Worm (Caenorhabditis elegans): ENCODE data around the gene bath-45.

Gene bath-45

DNA sequence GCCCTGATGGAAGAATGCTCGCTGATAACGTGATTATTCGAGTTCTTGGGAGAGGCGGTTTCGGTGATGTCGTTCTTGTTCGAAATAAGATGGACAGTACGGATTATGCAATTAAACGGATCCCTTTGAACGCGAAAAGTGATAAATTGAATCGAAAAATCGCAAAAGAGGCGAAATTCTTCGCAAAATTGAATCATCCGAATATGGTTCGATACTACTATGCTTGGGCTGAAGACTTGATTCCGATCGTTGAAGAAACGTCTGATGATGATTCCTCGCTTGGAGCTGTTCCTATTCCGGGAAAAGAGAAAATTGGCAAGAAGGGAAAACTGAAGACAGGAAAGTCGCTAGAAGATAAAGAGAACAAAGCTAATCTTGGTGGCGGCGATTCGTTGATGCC, 36.9 kb upstream of the bath-45 start:
- TF ChIP-seq hnd-1 (tag; optimal IDR thresholded peaks at IDR 0.05), result no peak
- no peak for TF ChIP-seq tbx-37 (GFP tag; conservative IDR thresholded peaks at IDR 0.05)
- no peak for TF ChIP-seq scrt-1 (GFP tag; IDR thresholded peaks at IDR 0.05)
- no peak for TF ChIP-seq pes-1 (GFP tag; IDR thresholded peaks at IDR 0.05)
- TF ChIP-seq hmg-4 (GFP tag; optimal IDR thresholded peaks at IDR 0.05), result no peak
- no peak for TF ChIP-seq sea-1 (GFP tag; conservative IDR thresholded peaks at IDR 0.05)
- TF ChIP-seq B0310.2 (tag; optimal IDR thresholded peaks at IDR 0.05), result no peak
- no peak for TF ChIP-seq hmbx-1 (tag; optimal IDR thresholded peaks at IDR 0.05)
- TF ChIP-seq ama-1 (optimal IDR thresholded peaks at IDR 0.05), result no peak
- TF ChIP-seq tra-4 (tag; optimal IDR thresholded peaks at IDR 0.05), result no peak
- TF ChIP-seq F13C5.2 (tag; optimal IDR thresholded peaks at IDR 0.05), result no peak
- TF ChIP-seq flt-1 (GFP tag; IDR thresholded peaks at IDR 0.05), result no peak
- TF ChIP-seq ceh-13 (GFP tag; optimal IDR thresholded peaks at IDR 0.05), result no peak
- no peak for TF ChIP-seq ceh-36 (tag; optimal IDR thresholded peaks at IDR 0.05)
- TF ChIP-seq ets-7 (tag; optimal IDR thresholded peaks at IDR 0.05), result no peak
- no peak for TF ChIP-seq aly-1 (tag; optimal IDR thresholded peaks at IDR 0.05)
- no peak for TF ChIP-seq tbx-11 (GFP tag; IDR thresholded peaks at IDR 0.05)

DNA sequence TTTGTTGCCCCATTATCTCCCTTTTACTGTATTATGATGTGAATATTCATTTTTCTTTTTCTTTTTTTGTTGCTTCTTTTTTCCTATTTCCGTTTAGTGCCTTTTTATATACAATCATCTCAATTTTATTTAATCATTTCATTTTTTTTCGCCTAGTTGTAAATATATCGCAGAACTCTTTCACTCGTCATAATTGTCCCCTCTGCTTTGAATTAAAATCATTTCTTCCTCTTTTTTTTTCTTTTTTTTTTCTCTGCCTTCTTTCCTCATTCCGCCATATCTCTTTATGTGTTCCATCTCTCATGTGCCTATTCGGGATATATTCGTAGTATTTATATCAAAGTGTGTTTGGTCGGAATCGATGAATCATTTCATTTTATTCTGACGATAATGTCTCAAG, 31.7 kb upstream of the bath-45 start, which contains the start of gene Y81G3A.4:
Gene Y81G3A.4 (plus strand): TSS at position 301 of the 400 bp plus-strand sequence.
- TF ChIP-seq tra-4 (tag; optimal IDR thresholded peaks at IDR 0.05) (no peak), tbx-11 (GFP tag; IDR thresholded peaks at IDR 0.05) (no peak), aly-1 (tag; optimal IDR thresholded peaks at IDR 0.05) (no peak), sea-1 (GFP tag; conservative IDR thresholded peaks at IDR 0.05) (no peak), hmbx-1 (tag; optimal IDR thresholded peaks at IDR 0.05) (no peak), F13C5.2 (tag; optimal IDR thresholded peaks at IDR 0.05) (no peak)

DNA sequence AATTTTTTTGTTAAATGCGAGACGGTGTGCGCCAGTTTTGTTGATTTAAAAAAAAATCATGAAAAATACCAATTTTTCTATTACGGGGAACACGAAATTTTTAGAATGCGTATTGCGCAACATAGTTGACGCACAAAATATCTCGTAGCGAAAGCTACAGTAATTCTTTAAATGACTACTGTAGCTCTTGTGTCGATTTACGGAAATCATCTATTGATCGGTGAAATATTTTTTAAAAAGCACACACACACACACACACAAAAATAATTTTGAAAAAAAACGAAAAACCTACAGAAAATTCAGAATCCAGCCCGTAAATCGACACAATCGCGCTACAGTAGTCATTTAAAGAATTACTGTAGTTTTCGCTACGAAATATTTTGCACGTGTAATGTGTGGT, 31.0 kb upstream of the bath-45 start:
- no peak for TF ChIP-seq ama-1 (optimal IDR thresholded peaks at IDR 0.05)
- TF ChIP-seq hmbx-1 (tag; optimal IDR thresholded peaks at IDR 0.05), result no peak
- TF ChIP-seq hmg-4 (GFP tag; optimal IDR thresholded peaks at IDR 0.05), result no peak
- no peak for TF ChIP-seq aly-1 (tag; optimal IDR thresholded peaks at IDR 0.05)
- TF ChIP-seq tbx-37 (GFP tag; conservative IDR thresholded peaks at IDR 0.05), result no peak
- TF ChIP-seq sea-1 (GFP tag; conservative IDR thresholded peaks at IDR 0.05), result no peak
- no peak for TF ChIP-seq F13C5.2 (tag; optimal IDR thresholded peaks at IDR 0.05)
- no peak for TF ChIP-seq pes-1 (GFP tag; IDR thresholded peaks at IDR 0.05)
- no peak for TF ChIP-seq tbx-11 (GFP tag; IDR thresholded peaks at IDR 0.05)
- no peak for TF ChIP-seq scrt-1 (GFP tag; IDR thresholded peaks at IDR 0.05)
- TF ChIP-seq flt-1 (GFP tag; IDR thresholded peaks at IDR 0.05), result no peak

DNA sequence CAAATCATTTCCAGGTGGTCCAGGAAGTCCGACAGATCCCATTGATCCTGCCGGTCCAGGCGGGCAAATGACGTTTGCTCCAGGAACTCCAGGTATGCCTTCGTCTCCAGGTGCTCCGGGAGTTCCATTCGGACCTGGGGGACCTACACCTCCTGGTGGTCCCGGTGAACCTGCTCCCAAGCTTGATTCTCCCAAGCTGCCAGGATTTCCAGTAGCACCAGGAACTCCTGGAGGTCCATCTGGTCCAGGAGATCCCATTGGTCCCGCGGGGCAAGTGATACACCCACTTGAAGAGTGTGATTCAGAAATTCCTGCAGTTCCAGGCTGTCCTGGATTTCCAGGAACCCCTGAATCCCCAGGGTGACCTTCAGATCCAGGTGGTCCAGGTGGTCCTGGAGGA, 26.5 kb upstream of the bath-45 start:
- TF ChIP-seq ama-1 (optimal IDR thresholded peaks at IDR 0.05), result no peak
- no peak for TF ChIP-seq aly-1 (tag; optimal IDR thresholded peaks at IDR 0.05)
- TF ChIP-seq hmbx-1 (tag; optimal IDR thresholded peaks at IDR 0.05), result no peak
- TF ChIP-seq hnd-1 (tag; optimal IDR thresholded peaks at IDR 0.05), result no peak
- TF ChIP-seq ets-7 (tag; optimal IDR thresholded peaks at IDR 0.05), result no peak
- no peak for TF ChIP-seq F13C5.2 (tag; optimal IDR thresholded peaks at IDR 0.05)
- TF ChIP-seq ceh-36 (tag; optimal IDR thresholded peaks at IDR 0.05), result no peak

DNA sequence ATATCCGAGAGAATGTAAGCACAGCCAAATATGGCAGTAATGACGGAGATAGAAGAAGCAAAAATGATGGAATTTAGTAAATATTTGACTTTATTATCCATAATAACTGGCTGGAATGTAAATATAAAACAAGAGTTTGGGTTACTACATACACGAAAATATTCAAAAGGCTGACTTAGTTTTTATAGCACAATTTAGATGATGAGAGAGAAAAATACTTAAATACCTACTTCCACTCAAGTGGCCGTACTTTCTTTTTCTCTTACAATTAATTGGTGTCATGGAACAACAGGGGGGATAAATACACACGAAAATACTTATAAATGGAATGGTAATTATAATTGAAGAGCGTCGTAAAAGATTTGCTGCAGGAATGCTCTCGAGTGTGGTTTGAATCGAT, 24.6 kb upstream of the bath-45 start, which contains the start of gene col-86:
Gene col-86 (minus strand): TSS at position 101 of the 400 bp plus-strand sequence.
- TF ChIP-seq hmbx-1 (tag; optimal IDR thresholded peaks at IDR 0.05) (no peak), hnd-1 (tag; optimal IDR thresholded peaks at IDR 0.05) (no peak), F13C5.2 (tag; optimal IDR thresholded peaks at IDR 0.05) (no peak), aly-1 (tag; optimal IDR thresholded peaks at IDR 0.05) (no peak), hmg-4 (GFP tag; optimal IDR thresholded peaks at IDR 0.05) (no peak), tbx-11 (GFP tag; IDR thresholded peaks at IDR 0.05) (no peak), sea-1 (GFP tag; conservative IDR thresholded peaks at IDR 0.05) (no peak), tra-4 (tag; optimal IDR thresholded peaks at IDR 0.05) (no peak)

DNA sequence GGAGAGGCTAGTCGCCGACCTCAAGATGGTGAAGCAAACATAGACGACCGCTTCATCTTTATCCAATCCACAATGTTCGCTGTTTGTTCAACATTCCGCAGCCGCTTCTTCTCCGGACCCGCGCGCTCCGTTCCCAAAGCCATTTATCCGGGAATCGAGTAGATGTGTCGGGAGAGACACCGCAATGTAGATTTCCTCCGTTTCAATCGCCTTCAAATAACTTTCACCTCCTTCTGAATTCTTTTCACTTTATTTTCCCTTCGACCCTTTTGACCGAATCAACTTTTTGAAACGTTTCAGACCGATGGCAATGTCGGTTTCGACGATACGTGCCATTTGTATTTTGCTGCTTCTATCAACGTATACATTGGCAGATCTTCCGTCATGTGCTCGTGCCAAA, 15.1 kb upstream of the bath-45 start, which contains the start of gene pqn-32:
Gene pqn-32 (plus strand): TSS at position 301 of the 400 bp plus-strand sequence.
- TF ChIP-seq aly-1 (tag; optimal IDR thresholded peaks at IDR 0.05), result no peak
- no peak for TF ChIP-seq pes-1 (GFP tag; IDR thresholded peaks at IDR 0.05)
- no peak for TF ChIP-seq flt-1 (GFP tag; IDR thresholded peaks at IDR 0.05)
- no peak for TF ChIP-seq tbx-11 (GFP tag; IDR thresholded peaks at IDR 0.05)
- no peak for TF ChIP-seq ama-1 (optimal IDR thresholded peaks at IDR 0.05)
- TF ChIP-seq scrt-1 (GFP tag; IDR thresholded peaks at IDR 0.05), result no peak
- TF ChIP-seq tbx-37 (GFP tag; conservative IDR thresholded peaks at IDR 0.05), result no peak
- no peak for TF ChIP-seq B0310.2 (tag; optimal IDR thresholded peaks at IDR 0.05)
- no peak for TF ChIP-seq ceh-36 (tag; optimal IDR thresholded peaks at IDR 0.05)
- TF ChIP-seq ceh-13 (GFP tag; optimal IDR thresholded peaks at IDR 0.05), result no peak
- no peak for TF ChIP-seq sea-1 (GFP tag; conservative IDR thresholded peaks at IDR 0.05)
- TF ChIP-seq F13C5.2 (tag; optimal IDR thresholded peaks at IDR 0.05), result no peak
- no peak for TF ChIP-seq ets-7 (tag; optimal IDR thresholded peaks at IDR 0.05)
- TF ChIP-seq hmbx-1 (tag; optimal IDR thresholded peaks at IDR 0.05), result no peak
- no peak for TF ChIP-seq hnd-1 (tag; optimal IDR thresholded peaks at IDR 0.05)
- no peak for TF ChIP-seq tra-4 (tag; optimal IDR thresholded peaks at IDR 0.05)
- no peak for TF ChIP-seq hmg-4 (GFP tag; optimal IDR thresholded peaks at IDR 0.05)

DNA sequence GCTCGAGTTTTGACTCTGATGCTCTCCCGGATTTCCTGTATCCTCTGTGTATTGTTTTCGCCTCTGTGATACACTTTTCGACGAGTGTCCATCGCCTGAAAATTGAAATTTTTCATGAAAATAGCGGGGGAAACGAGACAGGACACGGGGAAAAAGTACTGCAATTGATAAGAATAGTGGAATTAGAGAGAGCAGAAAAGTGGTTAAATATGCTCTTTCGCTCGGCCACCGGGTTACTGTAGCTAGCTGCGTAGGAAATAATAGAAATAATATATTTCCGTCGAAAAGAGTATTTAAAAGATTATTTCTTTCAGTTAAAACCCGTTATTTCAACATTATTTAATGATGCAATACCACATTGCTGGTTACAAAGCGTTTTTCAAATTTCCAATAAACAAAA, 6.1 kb upstream of the bath-45 start, which contains the start of gene rict-1:
Gene rict-1 (minus strand): TSS at position 101 of the 400 bp plus-strand sequence.
- TF ChIP-seq ets-7 (tag; optimal IDR thresholded peaks at IDR 0.05), result no peak
- TF ChIP-seq ceh-13 (GFP tag; optimal IDR thresholded peaks at IDR 0.05), result no peak
- no peak for TF ChIP-seq ceh-36 (tag; optimal IDR thresholded peaks at IDR 0.05)
- no peak for TF ChIP-seq tra-4 (tag; optimal IDR thresholded peaks at IDR 0.05)
- TF ChIP-seq ama-1 (optimal IDR thresholded peaks at IDR 0.05), result no peak
- TF ChIP-seq tbx-37 (GFP tag; conservative IDR thresholded peaks at IDR 0.05), result no peak
- no peak for TF ChIP-seq scrt-1 (GFP tag; IDR thresholded peaks at IDR 0.05)
- TF ChIP-seq pes-1 (GFP tag; IDR thresholded peaks at IDR 0.05), result no peak
- no peak for TF ChIP-seq hnd-1 (tag; optimal IDR thresholded peaks at IDR 0.05)
- TF ChIP-seq sea-1 (GFP tag; conservative IDR thresholded peaks at IDR 0.05), result no peak
- no peak for TF ChIP-seq F13C5.2 (tag; optimal IDR thresholded peaks at IDR 0.05)
- TF ChIP-seq B0310.2 (tag; optimal IDR thresholded peaks at IDR 0.05), result no peak
- no peak for TF ChIP-seq aly-1 (tag; optimal IDR thresholded peaks at IDR 0.05)
- TF ChIP-seq flt-1 (GFP tag; IDR thresholded peaks at IDR 0.05), result no peak
- TF ChIP-seq hmbx-1 (tag; optimal IDR thresholded peaks at IDR 0.05), result no peak
